Worm (Caenorhabditis elegans) whole organism, early embryonic: ENCODE data around the gene C03G6.17.

Experiments used
- B0310.2 ChIP-seq: sonication (generic microtip); optimal IDR thresholded peaks from 2 replicates; lab custom pipeline; 2016; ENCODE audit warnings: mild to moderate bottlenecking, missing genetic modification characterization, missing compliant biosample characterization
- aly-1 ChIP-seq: sonication (generic microtip); optimal IDR thresholded peaks from 2 replicates; lab custom pipeline; 2016; ENCODE audit warnings: missing genetic modification characterization, missing compliant biosample characterization
- ama-1 ChIP-seq: fragments of 150-350 bp; optimal IDR thresholded peaks from 2 replicates; lab custom pipeline; 2014
- ceh-13 ChIP-seq: fragments of 200-800 bp; sonication (Bioruptor generic); optimal IDR thresholded peaks from 2 replicates; lab custom pipeline; 2018; ENCODE audit warnings: mild to moderate bottlenecking, missing genetic modification characterization, missing compliant biosample characterization
- hmg-4 ChIP-seq: fragments of 200-800 bp; sonication (Bioruptor generic); optimal IDR thresholded peaks from 2 replicates; lab custom pipeline; 2018; ENCODE audit warnings: mild to moderate bottlenecking, missing genetic modification characterization, missing compliant biosample characterization
- pes-1 ChIP-seq: fragments of 200-800 bp; sonication (Bioruptor generic); IDR thresholded peaks from 2 replicates; pipeline ENCODE4 v1.3.6; 2022; ENCODE audit warnings: missing genetic modification reagents, missing genetic modification characterization, missing compliant biosample characterization
- scrt-1 ChIP-seq: fragments of 200-800 bp; sonication (Bioruptor generic); IDR thresholded peaks from 2 replicates; pipeline ENCODE4 v1.3.6; 2022; ENCODE audit warnings: missing genetic modification characterization, missing compliant biosample characterization
- tbx-11 ChIP-seq: fragments of 200-800 bp; sonication (Bioruptor generic); IDR thresholded peaks from 2 replicates; pipeline ENCODE4 v1.3.6; 2022; ENCODE audit warnings: missing genetic modification characterization, missing compliant biosample characterization
- tbx-37 ChIP-seq: fragments of 200-800 bp; sonication (Bioruptor generic); conservative IDR thresholded peaks from 2 replicates; pipeline ENCODE4 v1.3.6; 2022; ENCODE audit warnings: missing genetic modification reagents, missing genetic modification characterization, missing compliant biosample characterization

DNA sequence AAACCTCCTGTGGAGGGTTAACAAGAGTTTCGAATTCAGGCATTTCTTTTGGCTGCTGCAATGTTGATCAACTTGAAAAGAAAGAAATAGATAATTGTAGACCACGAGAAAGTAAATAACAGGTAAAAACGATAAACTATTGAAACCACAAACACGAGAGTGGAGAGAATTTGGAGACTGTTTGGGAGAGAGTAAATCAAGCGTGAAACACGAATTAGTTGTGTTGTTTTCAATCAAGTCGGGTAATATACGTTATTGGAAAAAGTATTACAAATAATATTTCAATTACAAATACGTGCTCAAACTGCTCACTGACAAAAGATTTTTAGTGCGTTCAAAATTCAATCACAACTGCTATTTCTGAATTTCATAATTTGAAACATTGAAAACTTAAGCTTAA is at the start of gene C03G6.17:
- TF ChIP-seq ama-1 (no peak), aly-1 (tag; lab: Kevin White, UChicago) (no peak), tbx-37 (GFP tag; lab: Robert Waterston, UW) (no peak), scrt-1 (GFP tag; lab: Robert Waterston, UW) (no peak), B0310.2 (tag; lab: Kevin White, UChicago) (no peak), ceh-13 (GFP tag; lab: Kevin White, UChicago) (no peak), hmg-4 (GFP tag; lab: Kevin White, UChicago) (no peak), tbx-11 (GFP tag; lab: Robert Waterston, UW) (no peak), pes-1 (GFP tag; lab: Robert Waterston, UW) (no peak)
